Worm (Caenorhabditis elegans) whole organism, L4 larva: Measurements from ENCODE around the gene T26C5.5.

Source experiments
- F49E8.2 ChIP-seq: sonication (generic microtip); optimal IDR thresholded peaks from 2 replicates; lab custom pipeline; 2016; ENCODE audit warnings: missing compliant biosample characterization, mild to moderate bottlenecking, missing genetic modification characterization, borderline replicate concordance
- ceh-82 ChIP-seq: sonication (generic microtip); optimal IDR thresholded peaks from 2 replicates; lab custom pipeline; 2017; ENCODE audit warnings: missing biosample characterization, missing genetic modification characterization
- lin-13 ChIP-seq: fragments of 150-350 bp; optimal IDR thresholded peaks from 2 replicates; lab custom pipeline; 2014; ENCODE audit warnings: missing biosample characterization, missing genetic modification reagents, missing genetic modification characterization
- mxl-2 ChIP-seq: fragments of 200-800 bp; sonication (Bioruptor generic); conservative IDR thresholded peaks from 2 replicates; pipeline ENCODE4 v1.3.6; 2022; ENCODE audit warnings: missing genetic modification reagents, missing genetic modification characterization, missing compliant biosample characterization
- nhr-11 ChIP-seq: fragments of 150-350 bp; optimal IDR thresholded peaks from 2 replicates; lab custom pipeline; 2014; ENCODE audit warnings: missing biosample characterization, missing genetic modification characterization
- nhr-48 ChIP-seq: sonication (generic microtip); optimal IDR thresholded peaks from 2 replicates; lab custom pipeline; 2016; ENCODE audit warnings: mild to moderate bottlenecking, missing genetic modification characterization, missing compliant biosample characterization
- snpc-4 ChIP-seq: fragments of 150-350 bp; optimal IDR thresholded peaks from 2 replicates; lab custom pipeline; 2014; ENCODE audit warnings: missing biosample characterization, missing genetic modification characterization

DNA sequence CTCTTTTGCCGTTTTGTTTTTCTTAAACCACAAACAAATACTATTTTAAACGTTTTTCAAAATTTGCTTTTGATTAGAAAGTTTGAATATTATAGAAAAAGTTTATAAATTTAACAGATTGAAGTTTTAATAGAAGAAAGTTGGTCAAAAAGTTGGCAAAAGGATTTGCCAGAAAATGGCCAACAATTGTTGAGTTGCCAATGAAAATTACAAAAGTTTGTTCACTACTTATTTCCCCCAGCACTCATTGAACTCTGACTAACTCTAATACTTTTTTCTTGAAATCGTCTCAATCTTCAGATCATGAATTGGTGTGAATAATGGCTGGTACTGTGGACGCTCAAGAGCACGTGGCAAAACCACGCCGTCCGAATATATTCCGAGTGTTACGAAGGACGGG, 36.5 kb downstream of the T26C5.5 start, which contains the start of gene ZK1067.4:
- TF ChIP-seq lin-13 (GFP tag; lab: Kevin White, UChicago): no peak
- no peak for TF ChIP-seq nhr-48 (tag; lab: Kevin White, UChicago)
- TF ChIP-seq ceh-82 (tag; lab: Kevin White, UChicago): no peak
- no peak for TF ChIP-seq mxl-2 (GFP tag; lab: Robert Waterston, UW)
- TF ChIP-seq F49E8.2 (tag; lab: Kevin White, UChicago): no peak
- TF ChIP-seq nhr-11 (tag; lab: Kevin White, UChicago): no peak
- TF ChIP-seq snpc-4 (tag; lab: Kevin White, UChicago): no peak
